Worm (Caenorhabditis elegans) whole organism, midembryonic: ENCODE measurements around the gene srh-245.

Experiments
- cog-1 ChIP-seq: sonication (generic microtip); optimal IDR thresholded peaks from 2 replicates; lab custom pipeline; 2016; ENCODE audit warnings: missing genetic modification characterization, missing compliant biosample characterization
- ztf-29 ChIP-seq: fragments of 200-800 bp; sonication (Bioruptor generic); IDR thresholded peaks from 2 replicates; pipeline ENCODE4 v1.3.6; 2022; ENCODE audit warnings: missing genetic modification reagents, missing genetic modification characterization, missing compliant biosample characterization

ce11 chrV:617917-618316 is 37.8 kb downstream of the srh-245 start:
- TF ChIP-seq cog-1 (tag; lab: Kevin White, UChicago) (no peak), ztf-29 (GFP tag; lab: Robert Waterston, UW) (no peak)
